Worm (Caenorhabditis elegans) whole organism, L2 larva: ENCODE measurements around the gene F26F4.12.

Experiments used
- Y55F3AM.14 ChIP-seq: fragments of 200-800 bp; sonication (Bioruptor generic); optimal IDR thresholded peaks from 2 replicates; lab custom pipeline; 2018; ENCODE audit warnings: mild to moderate bottlenecking, missing genetic modification characterization, missing compliant biosample characterization
- blmp-1 ChIP-seq: sonication (generic microtip); optimal IDR thresholded peaks from 2 replicates; lab custom pipeline; 2017; ENCODE audit warnings: missing genetic modification characterization, mild to moderate bottlenecking, missing compliant biosample characterization, antibody characterized with exemption, moderate library complexity; ENCODE audit not compliant: insufficient read depth
- ceh-82 ChIP-seq: fragments of 150-350 bp; optimal IDR thresholded peaks from 2 replicates; lab custom pipeline; 2014; ENCODE audit warnings: missing biosample characterization, missing genetic modification characterization
- dmd-4 ChIP-seq: sonication (generic microtip); optimal IDR thresholded peaks from 2 replicates; lab custom pipeline; 2017; ENCODE audit warnings: missing biosample characterization, missing genetic modification characterization
- egl-27 ChIP-seq: sonication (generic microtip); optimal IDR thresholded peaks from 3 replicates; lab custom pipeline; 2017; ENCODE audit warnings: missing biosample characterization, missing genetic modification reagents, missing genetic modification characterization
- elt-1 ChIP-seq: fragments of 150-350 bp; optimal IDR thresholded peaks from 2 replicates; lab custom pipeline; 2014; ENCODE audit warnings: missing biosample characterization, missing genetic modification characterization
- elt-3 ChIP-seq: sonication (generic microtip); optimal IDR thresholded peaks from 2 replicates; lab custom pipeline; 2017; ENCODE audit warnings: missing biosample characterization, missing genetic modification characterization
- fos-1 ChIP-seq: fragments of 150-350 bp; optimal IDR thresholded peaks from 2 replicates; lab custom pipeline; 2014; ENCODE audit warnings: missing biosample characterization, missing genetic modification characterization
- lin-11 ChIP-seq: fragments of 150-350 bp; sonication (generic microtip); optimal IDR thresholded peaks from 2 replicates; lab custom pipeline; 2014; ENCODE audit warnings: missing biosample characterization, missing genetic modification characterization, inconsistent platforms, mixed read lengths
- lin-13 ChIP-seq: fragments of 150-350 bp; optimal IDR thresholded peaks from 2 replicates; lab custom pipeline; 2014; ENCODE audit warnings: missing biosample characterization, missing genetic modification reagents, missing genetic modification characterization
- lin-39 ChIP-seq: fragments of 150-350 bp; optimal IDR thresholded peaks from 2 replicates; lab custom pipeline; 2014; ENCODE audit warnings: missing biosample characterization, missing genetic modification reagents, missing genetic modification characterization
- lsy-2 ChIP-seq, 2 experiments: fragments of 150-350 bp in 1 of 2; sonication (generic microtip) in 1 of 2; optimal IDR thresholded peaks; 2 replicates each; lab custom pipeline; 2014 to 2017; ENCODE audit warnings: missing biosample characterization in 2 of 2, missing genetic modification characterization in 2 of 2
- mab-5 ChIP-seq: fragments of 150-350 bp; optimal IDR thresholded peaks from 2 replicates; lab custom pipeline; 2014; ENCODE audit warnings: missing biosample characterization, missing genetic modification characterization
- nhr-10 ChIP-seq: sonication (generic microtip); optimal IDR thresholded peaks from 2 replicates; lab custom pipeline; 2017; ENCODE audit warnings: missing biosample characterization, missing genetic modification characterization
- nhr-23 ChIP-seq: fragments of 150-350 bp; optimal IDR thresholded peaks from 2 replicates; lab custom pipeline; 2014; ENCODE audit warnings: missing biosample characterization, missing genetic modification reagents, missing genetic modification characterization
- nhr-237 ChIP-seq: fragments of 150-350 bp; optimal IDR thresholded peaks from 2 replicates; lab custom pipeline; 2014; ENCODE audit warnings: missing biosample characterization, missing genetic modification characterization
- nhr-6 ChIP-seq: fragments of 150-350 bp; optimal IDR thresholded peaks from 2 replicates; lab custom pipeline; 2014; ENCODE audit warnings: missing biosample characterization, missing genetic modification characterization
- unc-39 ChIP-seq: fragments of 150-350 bp; optimal IDR thresholded peaks from 2 replicates; lab custom pipeline; 2014; ENCODE audit warnings: missing biosample characterization, missing genetic modification characterization
- unc-55 ChIP-seq: fragments of 150-350 bp; sonication (generic microtip); optimal IDR thresholded peaks from 3 replicates; lab custom pipeline; 2014; ENCODE audit warnings: missing biosample characterization, missing genetic modification reagents, missing genetic modification characterization
- unc-62 ChIP-seq: fragments of 150-350 bp; optimal IDR thresholded peaks from 2 replicates; lab custom pipeline; 2014; ENCODE audit warnings: missing biosample characterization, missing genetic modification reagents, missing genetic modification characterization
- zag-1 ChIP-seq: fragments of 150-350 bp; optimal IDR thresholded peaks from 2 replicates; lab custom pipeline; 2014; ENCODE audit warnings: missing biosample characterization, missing genetic modification characterization
- ztf-1 ChIP-seq: fragments of 200-800 bp; sonication (Bioruptor generic); conservative IDR thresholded peaks from 2 replicates; pipeline ENCODE4 v1.3.6; 2022; ENCODE audit warnings: missing genetic modification characterization, missing compliant biosample characterization

Gene F26F4.12

DNA sequence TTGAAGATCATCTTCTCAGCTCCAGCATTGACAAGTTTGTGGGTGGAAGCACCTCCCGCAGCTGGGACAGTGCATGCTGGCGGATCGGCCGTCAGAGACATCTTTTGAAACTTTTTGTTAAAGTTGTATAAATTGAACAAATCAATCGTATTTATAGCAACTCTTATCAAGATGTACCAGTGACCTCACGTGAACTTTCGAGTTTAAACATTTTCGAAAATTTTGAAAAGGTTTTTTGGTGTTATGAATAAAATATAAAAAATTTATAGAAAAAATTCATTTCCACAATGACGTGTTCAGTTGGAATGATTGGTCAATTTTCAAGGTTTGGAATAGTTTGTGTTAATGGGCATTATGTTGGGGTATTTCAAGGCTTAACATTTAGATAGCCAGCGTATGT is 41.2 kb downstream of the F26F4.12 start, which contains the start of the genes msd-4 and C35D10.3:
TSS of gene msd-4 (minus strand) at position 101 of the 400 bp plus-strand sequence.
TSS of gene C35D10.3 (plus strand) at position 279 of the 400 bp plus-strand sequence.
- no peak for TF ChIP-seq nhr-10
- no peak for TF ChIP-seq lin-39 (tag; lab: Kevin White, UChicago)
- TF ChIP-seq egl-27 (tag; lab: Kevin White, UChicago): no peak
- TF ChIP-seq ceh-82 (tag; lab: Kevin White, UChicago): no peak
- no peak for TF ChIP-seq unc-62
- TF ChIP-seq elt-3 (tag; lab: Kevin White, UChicago): no peak
- no peak for TF ChIP-seq Y55F3AM.14 (GFP tag; lab: Kevin White, UChicago)
- no peak for TF ChIP-seq blmp-1
- no peak for TF ChIP-seq lsy-2 (tag; optimal IDR thresholded peaks at IDR 0.05; lab: Kevin White, UChicago)
- no peak for TF ChIP-seq mab-5 (tag; lab: Kevin White, UChicago)
- TF ChIP-seq lin-13: no peak
- TF ChIP-seq fos-1: no peak
- TF ChIP-seq nhr-23: no peak
- TF ChIP-seq elt-1: no peak

DNA sequence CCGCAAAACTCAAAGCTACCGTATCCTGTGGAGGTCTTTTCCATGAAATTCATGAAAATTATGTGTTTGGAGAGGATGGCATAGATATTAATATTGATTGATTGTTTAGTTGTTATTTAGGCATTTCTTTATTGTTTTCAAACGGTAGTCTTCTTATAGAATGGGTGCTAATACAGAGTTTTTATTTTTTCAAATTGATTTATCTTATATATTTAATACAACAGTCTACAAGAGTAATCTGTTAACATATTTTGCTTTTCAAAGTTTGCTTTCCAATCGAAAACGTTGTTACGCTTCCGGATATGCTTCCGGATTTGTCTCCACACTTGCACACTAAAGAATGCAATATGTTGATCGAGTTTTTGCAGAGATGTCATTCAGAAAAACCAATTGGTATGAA is 43.1 kb downstream of the F26F4.12 start, which contains the start of gene C35D10.17:
TSS of gene C35D10.17 (plus strand) at position 301 of the 400 bp plus-strand sequence.
- TF ChIP-seq zag-1 (tag; lab: Kevin White, UChicago) (no peak), lin-13 (no peak)

DNA sequence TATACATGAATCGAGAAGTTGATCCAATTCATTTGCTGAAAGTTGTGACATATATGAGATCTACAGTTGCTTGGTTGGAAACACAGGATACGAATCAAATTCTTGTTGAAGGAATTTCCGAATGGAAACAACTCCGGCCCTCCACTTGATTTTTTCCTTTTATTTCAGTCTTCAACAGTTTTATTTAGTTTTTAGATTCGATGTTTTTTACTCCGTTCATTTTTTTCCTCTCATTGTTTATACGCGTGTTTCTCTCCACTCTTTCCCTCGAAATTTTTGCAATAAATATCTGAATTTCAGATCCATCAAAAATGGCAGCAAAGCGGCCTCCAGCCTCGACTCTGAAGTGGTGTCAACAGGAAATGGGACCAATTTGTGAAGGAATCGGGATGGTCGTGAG is 46.7 kb downstream of the F26F4.12 start, which contains the start of gene coq-8:
TSS of gene coq-8 (plus strand) at position 301 of the 400 bp plus-strand sequence.
- TF ChIP-seq dmd-4 (tag; lab: Kevin White, UChicago): no peak
- TF ChIP-seq fos-1: no peak
- TF ChIP-seq zag-1 (tag; lab: Kevin White, UChicago): no peak
- TF ChIP-seq unc-39 (tag; lab: Kevin White, UChicago): no peak
- no peak for TF ChIP-seq ztf-1 (GFP tag; lab: Robert Waterston, UW)
- TF ChIP-seq lin-11 (tag; lab: Kevin White, UChicago): no peak

DNA sequence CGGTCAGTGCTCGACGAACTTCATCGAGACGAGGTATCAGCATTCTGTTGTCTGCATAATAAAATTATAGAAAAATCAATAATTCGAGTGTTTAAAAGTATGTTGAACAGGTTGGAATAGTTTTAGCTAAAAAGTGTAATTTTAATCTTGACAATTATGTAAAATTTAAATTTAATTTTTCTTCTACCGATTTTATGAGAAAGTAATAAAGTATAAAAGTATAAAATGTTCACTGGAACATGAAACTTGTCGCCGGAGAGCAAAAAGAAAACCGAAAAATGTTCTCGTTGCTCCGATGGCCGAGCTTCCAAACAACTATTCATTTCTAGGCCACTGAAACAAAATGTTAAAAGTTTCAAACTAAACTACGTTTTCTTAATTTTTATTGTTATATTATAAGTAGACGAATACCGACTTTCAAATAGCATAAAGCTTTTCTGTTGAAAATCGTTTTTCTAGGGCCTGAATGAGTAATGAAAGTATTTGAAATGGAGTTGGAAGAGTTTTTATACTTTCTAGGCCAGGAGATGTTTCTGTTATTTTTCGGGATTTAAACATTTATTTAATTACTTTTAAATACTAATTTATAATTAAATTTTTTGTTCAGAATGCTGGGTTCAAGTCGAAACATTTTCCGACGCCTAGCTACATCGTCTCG is 48.0 kb downstream of the F26F4.12 start, which contains the start of the genes C35D10.10 and C35D10.5:
TSS of gene C35D10.10 (minus strand) at position 51 of the 658 bp plus-strand sequence.
TSS of gene C35D10.5 (plus strand) at position 608 of the 658 bp plus-strand sequence.
- TF ChIP-seq egl-27 (tag; lab: Kevin White, UChicago) (no peak), nhr-6 (tag; lab: Kevin White, UChicago) (no peak), unc-55 (GFP tag; lab: Kevin White, UChicago) (peak; percentile 33)

DNA sequence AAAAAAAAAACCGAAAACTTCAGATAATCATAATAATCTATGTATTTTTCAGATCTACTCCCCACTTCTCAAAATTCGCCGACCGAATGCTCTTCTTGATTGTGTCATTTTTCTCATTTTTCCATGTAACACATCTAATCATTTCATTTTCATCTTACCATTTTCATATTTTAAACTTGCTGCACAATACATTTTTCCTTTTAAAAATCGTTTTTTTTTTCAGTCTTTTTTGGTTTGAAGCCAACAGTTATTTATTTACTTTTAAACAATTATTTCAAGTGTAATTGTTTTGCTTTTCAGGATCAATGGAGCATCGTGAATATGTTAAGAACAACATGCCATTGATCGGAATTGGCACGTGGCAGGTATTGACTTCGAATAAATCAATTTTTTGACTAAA is 50.8 kb downstream of the F26F4.12 start, which contains the start of gene C35D10.6:
TSS of gene C35D10.6 (plus strand) at position 301 of the 400 bp plus-strand sequence.
- TF ChIP-seq nhr-237 (tag; lab: Kevin White, UChicago): no peak
